Worm (Caenorhabditis elegans) whole organism, L3 larva: ENCODE measurements around the gene cogc-6.
A peak's percentile ranks its signal among the peaks of the same experiment; 100 is the strongest.

Source experiments
- ZK546.5 ChIP-seq: sonication (generic microtip); optimal IDR thresholded peaks from 2 replicates; lab custom pipeline; 2017; ENCODE audit warnings: missing biosample characterization, missing genetic modification characterization
- aly-2 ChIP-seq: fragments of 150-350 bp; optimal IDR thresholded peaks from 2 replicates; lab custom pipeline; 2014; ENCODE audit warnings: missing biosample characterization, missing genetic modification characterization
- ama-1 ChIP-seq: fragments of 150-350 bp; optimal IDR thresholded peaks from 2 replicates; lab custom pipeline; 2018
- ceh-16 ChIP-seq: sonication (generic microtip); optimal IDR thresholded peaks from 2 replicates; lab custom pipeline; 2017; ENCODE audit warnings: missing biosample characterization, missing genetic modification characterization
- ceh-9 ChIP-seq: sonication (generic microtip); optimal IDR thresholded peaks from 2 replicates; lab custom pipeline; 2018; ENCODE audit warnings: missing biosample characterization, missing genetic modification characterization
- daf-12 ChIP-seq: fragments of 150-350 bp; optimal IDR thresholded peaks from 2 replicates; lab custom pipeline; 2014; ENCODE audit warnings: missing biosample characterization, missing genetic modification reagents, missing genetic modification characterization
- egl-27 ChIP-seq: sonication (generic microtip); optimal IDR thresholded peaks from 4 replicates; lab custom pipeline; 2017; ENCODE audit warnings: missing biosample characterization, missing genetic modification reagents, missing genetic modification characterization
- egl-5 ChIP-seq: fragments of 150-350 bp; optimal IDR thresholded peaks from 2 replicates; lab custom pipeline; 2017; ENCODE audit warnings: missing biosample characterization, missing genetic modification reagents, missing genetic modification characterization, inconsistent platforms
- elt-1 ChIP-seq: fragments of 150-350 bp; optimal IDR thresholded peaks from 2 replicates; lab custom pipeline; 2014; ENCODE audit warnings: missing biosample characterization, missing genetic modification characterization
- elt-2 ChIP-seq: sonication (generic microtip); optimal IDR thresholded peaks from 2 replicates; lab custom pipeline; 2016; ENCODE audit warnings: missing genetic modification reagents, mild to moderate bottlenecking, missing genetic modification characterization, missing compliant biosample characterization
- elt-3 ChIP-seq, 3 experiments: fragments of 150-350 bp in 1 of 3; sonication (generic microtip) in 2 of 3; optimal IDR thresholded peaks; 2 replicates in 2 of 3; 4 replicates in 1 of 3; lab custom pipeline; 2014 to 2017; ENCODE audit warnings: missing biosample characterization in 3 of 3, missing genetic modification characterization in 3 of 3
- fkh-2 ChIP-seq: fragments of 150-350 bp; optimal IDR thresholded peaks from 2 replicates; lab custom pipeline; 2014; ENCODE audit warnings: missing biosample characterization, missing genetic modification reagents, missing genetic modification characterization
- fos-1 ChIP-seq: fragments of 150-350 bp; optimal IDR thresholded peaks from 2 replicates; lab custom pipeline; 2014; ENCODE audit warnings: missing biosample characterization, missing genetic modification characterization
- lin-39 ChIP-seq: fragments of 150-350 bp; optimal IDR thresholded peaks from 2 replicates; lab custom pipeline; 2018; ENCODE audit warnings: missing biosample characterization, missing genetic modification reagents, missing genetic modification characterization
- mdl-1 ChIP-seq: fragments of 150-350 bp; optimal IDR thresholded peaks from 2 replicates; lab custom pipeline; 2014; ENCODE audit warnings: missing biosample characterization, missing genetic modification characterization
- nfya-1 ChIP-seq: sonication (generic microtip); optimal IDR thresholded peaks from 2 replicates; lab custom pipeline; 2017; ENCODE audit warnings: missing genetic modification characterization, mild to moderate bottlenecking, missing compliant biosample characterization, antibody characterized with exemption, moderate library complexity; ENCODE audit not compliant: insufficient read depth
- nhr-12 ChIP-seq: fragments of 150-350 bp; optimal IDR thresholded peaks from 2 replicates; lab custom pipeline; 2014; ENCODE audit warnings: missing biosample characterization, missing genetic modification characterization
- nhr-23 ChIP-seq: fragments of 150-350 bp; optimal IDR thresholded peaks from 2 replicates; lab custom pipeline; 2014; ENCODE audit warnings: missing biosample characterization, missing genetic modification reagents, missing genetic modification characterization
- nhr-25 ChIP-seq: sonication (generic microtip); optimal IDR thresholded peaks from 2 replicates; lab custom pipeline; 2017; ENCODE audit warnings: missing biosample characterization, missing genetic modification characterization
- nhr-28 ChIP-seq: fragments of 150-350 bp; optimal IDR thresholded peaks from 2 replicates; lab custom pipeline; 2014; ENCODE audit warnings: missing biosample characterization, missing genetic modification characterization
- nhr-43 ChIP-seq: sonication (generic microtip); optimal IDR thresholded peaks from 2 replicates; lab custom pipeline; 2016; ENCODE audit warnings: mild to moderate bottlenecking, missing genetic modification characterization, missing compliant biosample characterization; ENCODE audit not compliant: poor library complexity, severe bottlenecking
- nhr-67 ChIP-seq: fragments of 150-350 bp; optimal IDR thresholded peaks from 2 replicates; lab custom pipeline; 2014; ENCODE audit warnings: missing biosample characterization, missing genetic modification characterization
- nhr-76 ChIP-seq: fragments of 150-350 bp; sonication (generic microtip); optimal IDR thresholded peaks from 5 replicates; lab custom pipeline; 2014; ENCODE audit warnings: missing biosample characterization, missing genetic modification characterization
- pha-4 ChIP-seq: fragments of 150-350 bp; optimal IDR thresholded peaks from 2 replicates; lab custom pipeline; 2014; ENCODE audit warnings: missing biosample characterization, missing genetic modification reagents, missing genetic modification characterization
- pqm-1 ChIP-seq: fragments of 150-350 bp; optimal IDR thresholded peaks from 2 replicates; lab custom pipeline; 2017; ENCODE audit warnings: missing biosample characterization, missing genetic modification characterization, inconsistent platforms
- sea-2 ChIP-seq: fragments of 150-350 bp; sonication (generic microtip); optimal IDR thresholded peaks from 4 replicates; lab custom pipeline; 2014; ENCODE audit warnings: missing biosample characterization, missing genetic modification reagents, missing genetic modification characterization
- snpc-4 ChIP-seq: fragments of 150-350 bp; optimal IDR thresholded peaks from 2 replicates; lab custom pipeline; 2014; ENCODE audit warnings: missing biosample characterization, missing genetic modification characterization
- unc-39 ChIP-seq: sonication (generic microtip); optimal IDR thresholded peaks from 4 replicates; lab custom pipeline; 2017; ENCODE audit warnings: missing biosample characterization, missing genetic modification characterization
- unc-62 ChIP-seq: fragments of 150-350 bp; sonication (generic microtip); optimal IDR thresholded peaks from 4 replicates; lab custom pipeline; 2014; ENCODE audit warnings: missing biosample characterization, missing genetic modification reagents, missing genetic modification characterization
- zag-1 ChIP-seq: fragments of 150-350 bp; optimal IDR thresholded peaks from 2 replicates; lab custom pipeline; 2014; ENCODE audit warnings: missing biosample characterization, missing genetic modification characterization
- ztf-11 ChIP-seq: fragments of 150-350 bp; optimal IDR thresholded peaks from 2 replicates; lab custom pipeline; 2014; ENCODE audit warnings: missing biosample characterization, missing genetic modification characterization
- ztf-4 ChIP-seq: fragments of 150-350 bp; optimal IDR thresholded peaks from 2 replicates; lab custom pipeline; 2014; ENCODE audit warnings: missing biosample characterization, missing genetic modification characterization

cogc-6 gene

ce11 chrV:8203085-8203643, 18.0 kb downstream of the cogc-6 start, which contains the start of gene cest-17:
TSS of gene cest-17 (plus strand) at chrV:8203332.
- TF ChIP-seq nhr-25 (no peak), nfya-1 (tag; lab: Kevin White, UChicago) (no peak), pqm-1 (tag; lab: Kevin White, UChicago) (peak; percentile 16), elt-2 (tag; lab: Kevin White, UChicago) (peak; percentile 21), ceh-9 (tag; lab: Kevin White, UChicago) (no peak), sea-2 (GFP tag; lab: Kevin White, UChicago) (no peak), nhr-76 (tag; lab: Kevin White, UChicago) (no peak), snpc-4 (tag; lab: Kevin White, UChicago) (no peak), elt-1 (tag; lab: Kevin White, UChicago) (no peak), pha-4 (tag; lab: Kevin White, UChicago) (peak; percentile 76)

ce11 chrV:8201229-8201858, 19.8 kb downstream of the cogc-6 start, which contains the start of gene cri-2:
TSS of gene cri-2 (plus strand) at chrV:8201808.
- TF ChIP-seq egl-27 (tag; lab: Kevin White, UChicago) (peak; percentile 24), mdl-1 (tag; lab: Kevin White, UChicago) (no peak), elt-1 (tag; lab: Kevin White, UChicago) (no peak), nhr-43 (peak; percentile 16), nhr-25 (peak; percentile 35), elt-2 (tag; lab: Kevin White, UChicago) (no peak), nhr-23 (tag; lab: Kevin White, UChicago) (peak; percentile 65)

DNA sequence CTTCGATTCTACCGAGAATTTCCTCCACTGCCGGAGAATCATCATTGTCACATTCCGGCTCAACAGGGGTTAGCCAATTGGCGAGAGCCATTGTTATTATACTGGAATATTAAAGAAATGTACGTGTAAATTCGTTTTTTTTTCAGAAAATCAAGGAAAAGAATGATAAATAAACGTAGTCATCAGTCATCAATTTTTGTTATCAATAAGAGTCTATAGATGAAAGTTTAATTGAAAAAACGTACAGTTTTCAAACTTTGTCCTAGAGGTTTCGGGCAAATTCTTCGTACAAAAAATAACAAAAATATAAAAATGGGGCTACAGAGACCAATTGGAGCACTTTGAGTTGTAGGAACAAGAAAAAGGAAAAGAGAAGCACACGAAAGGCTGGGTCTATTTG, 22.1 kb downstream of the cogc-6 start, which contains the start of gene F20D6.11:
Gene F20D6.11, minus strand, starts transcription at position 101 of the 400 bp plus-strand sequence.
- TF ChIP-seq unc-62 (GFP tag; lab: Kevin White, UChicago) (no peak), elt-2 (tag; lab: Kevin White, UChicago) (peak; percentile 18)

ce11 chrV:8196993-8197392, 24.1 kb downstream of the cogc-6 start:
- TF ChIP-seq zag-1 (tag; lab: Kevin White, UChicago) = no peak
- TF ChIP-seq egl-5 (tag; lab: Kevin White, UChicago) = no peak
- TF ChIP-seq ceh-16 = no peak
- no peak for TF ChIP-seq daf-12
- TF ChIP-seq nfya-1 (tag; lab: Kevin White, UChicago) = no peak
- TF ChIP-seq pha-4 (tag; lab: Kevin White, UChicago) = no peak
- no peak for TF ChIP-seq fos-1 (tag; lab: Kevin White, UChicago)
- no peak for TF ChIP-seq mdl-1 (tag; lab: Kevin White, UChicago)
- no peak for TF ChIP-seq nhr-43

ce11 chrV:8195889-8196418, 25.2 kb downstream of the cogc-6 start, which contains the start of gene F20D6.10:
TSS of gene F20D6.10 (minus strand) at chrV:8195939.
- TF ChIP-seq nhr-28 (tag; lab: Kevin White, UChicago) (no peak), fkh-2 (no peak), unc-39 (no peak), nhr-67 (tag; lab: Kevin White, UChicago) (no peak), nhr-12 (no peak), aly-2 (tag; lab: Kevin White, UChicago) (no peak), lin-39 (tag; lab: Kevin White, UChicago) (no peak), egl-27 (tag; lab: Kevin White, UChicago) (no peak), ztf-11 (tag; lab: Kevin White, UChicago) (no peak), ama-1 (lab: Kevin White, UChicago) (no peak), unc-62 (GFP tag; lab: Kevin White, UChicago) (no peak), elt-3 (tag; optimal IDR thresholded peaks at IDR 0.05; lab: Kevin White, UChicago) (no peak), elt-1 (tag; lab: Kevin White, UChicago) (no peak), nhr-23 (tag; lab: Kevin White, UChicago) (no peak), ztf-4 (tag; lab: Kevin White, UChicago) (no peak), ZK546.5 (tag; lab: Kevin White, UChicago) (no peak)
